Worm (Caenorhabditis elegans) whole organism, midembryonic: Measurements from ENCODE around the gene gfl-1.

Experiments
- T22C8.4 ChIP-seq: fragments of 200-800 bp; sonication (Bioruptor generic); IDR thresholded peaks from 2 replicates; pipeline ENCODE4 v1.3.6; 2022; ENCODE audit warnings: missing genetic modification characterization, missing compliant biosample characterization
- cog-1 ChIP-seq: sonication (generic microtip); optimal IDR thresholded peaks from 2 replicates; lab custom pipeline; 2016; ENCODE audit warnings: missing genetic modification characterization, missing compliant biosample characterization
- flt-1 ChIP-seq: fragments of 200-800 bp; sonication (Bioruptor generic); IDR thresholded peaks from 2 replicates; pipeline ENCODE4 v1.3.6; 2022; ENCODE audit warnings: missing genetic modification characterization, missing compliant biosample characterization
- tab-1 ChIP-seq: fragments of 200-800 bp; sonication (Bioruptor generic); IDR thresholded peaks from 2 replicates; pipeline ENCODE4 v1.3.6; 2022; ENCODE audit warnings: missing genetic modification characterization, missing compliant biosample characterization
- ztf-23 ChIP-seq: fragments of 200-800 bp; sonication (Bioruptor generic); IDR thresholded peaks from 2 replicates; pipeline ENCODE4 v1.3.6; 2022; ENCODE audit warnings: missing genetic modification reagents, missing genetic modification characterization, missing compliant biosample characterization
- ztf-29 ChIP-seq: fragments of 200-800 bp; sonication (Bioruptor generic); IDR thresholded peaks from 2 replicates; pipeline ENCODE4 v1.3.6; 2022; ENCODE audit warnings: missing genetic modification reagents, missing genetic modification characterization, missing compliant biosample characterization

DNA sequence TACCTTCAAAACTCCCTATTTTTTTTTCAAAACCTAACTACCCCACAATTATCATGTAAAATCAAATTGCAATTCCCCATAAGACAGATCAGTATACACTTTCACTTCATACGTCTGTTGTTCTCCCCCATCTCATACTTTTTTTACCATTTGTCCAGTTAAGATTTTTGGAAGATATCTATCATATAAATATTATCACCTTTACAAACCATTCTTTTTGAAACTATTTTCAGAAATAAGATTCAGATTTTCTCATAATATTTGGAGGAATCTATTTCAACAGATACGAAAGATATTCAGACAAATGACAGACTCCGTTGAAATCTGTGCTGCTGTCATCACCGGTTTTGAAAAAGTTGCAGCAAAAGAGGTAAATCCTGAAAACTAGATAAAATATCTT lies 6.7 kb downstream of the gfl-1 start, which contains the start of gene M04B2.2:
- TF ChIP-seq cog-1 (tag; lab: Kevin White, UChicago) (no peak), tab-1 (GFP tag; lab: Robert Waterston, UW) (no peak), ztf-23 (GFP tag; lab: Robert Waterston, UW) (no peak), flt-1 (GFP tag; lab: Robert Waterston, UW) (no peak), T22C8.4 (GFP tag; lab: Robert Waterston, UW) (no peak), ztf-29 (GFP tag; lab: Robert Waterston, UW) (no peak)
